Worm (Caenorhabditis elegans): ENCODE measurements around the gene usp-14.

DNA sequence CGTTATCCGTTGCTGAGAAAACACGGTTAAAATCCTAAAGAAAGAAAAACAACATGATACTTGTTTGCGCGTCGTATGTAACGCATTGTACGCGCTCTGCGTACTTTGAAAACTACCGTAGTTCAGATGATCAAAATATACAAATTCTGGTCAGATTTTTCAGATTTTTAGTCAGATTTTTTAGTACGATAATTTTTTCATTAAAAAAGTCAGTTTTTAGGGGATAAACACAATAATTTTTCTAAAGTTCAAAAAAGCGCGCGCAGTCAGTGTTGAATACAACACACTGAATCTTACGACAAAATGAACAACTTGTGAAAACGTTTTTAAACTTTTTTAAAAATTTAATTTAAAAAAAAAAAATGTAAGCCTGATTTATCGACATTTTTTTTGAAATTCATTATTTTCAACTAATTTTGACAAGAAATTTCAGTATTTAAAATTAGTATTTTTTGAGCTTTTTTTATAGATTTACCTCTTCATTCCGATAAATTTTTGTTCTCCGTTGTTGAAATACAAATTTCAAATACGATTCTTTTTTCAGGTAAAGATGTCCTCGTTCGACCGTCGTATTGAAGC is 35.2 kb upstream of the usp-14 start, which contains the start of gene pot-2:
- TF ChIP-seq pha-4 (tag; optimal IDR thresholded peaks at IDR 0.05), result no peak
- no peak for TF ChIP-seq unc-130 (GFP tag; optimal IDR thresholded peaks at IDR 0.05)
- 0 out of 2 replicates have a peak, but pooled peaks have one; percentile 13 for TF ChIP-seq ceh-91 (GFP tag; IDR thresholded peaks at IDR 0.05)
- no peak for TF ChIP-seq ama-1 (optimal IDR thresholded peaks at IDR 0.05)
- TF ChIP-seq ama-1 (GFP tag; optimal IDR thresholded peaks at IDR 0.05), result no peak
- TF ChIP-seq him-1 (tag; optimal IDR thresholded peaks at IDR 0.05), result no peak
- no peak for TF ChIP-seq lag-1 (GFP tag; IDR thresholded peaks at IDR 0.05)
- TF ChIP-seq lir-1 (GFP tag; conservative IDR thresholded peaks at IDR 0.05), result no peak

All from whole organism, young adult.